Fruit fly (Drosophila melanogaster): ENCODE measurements around the gene CG45095.

DNA sequence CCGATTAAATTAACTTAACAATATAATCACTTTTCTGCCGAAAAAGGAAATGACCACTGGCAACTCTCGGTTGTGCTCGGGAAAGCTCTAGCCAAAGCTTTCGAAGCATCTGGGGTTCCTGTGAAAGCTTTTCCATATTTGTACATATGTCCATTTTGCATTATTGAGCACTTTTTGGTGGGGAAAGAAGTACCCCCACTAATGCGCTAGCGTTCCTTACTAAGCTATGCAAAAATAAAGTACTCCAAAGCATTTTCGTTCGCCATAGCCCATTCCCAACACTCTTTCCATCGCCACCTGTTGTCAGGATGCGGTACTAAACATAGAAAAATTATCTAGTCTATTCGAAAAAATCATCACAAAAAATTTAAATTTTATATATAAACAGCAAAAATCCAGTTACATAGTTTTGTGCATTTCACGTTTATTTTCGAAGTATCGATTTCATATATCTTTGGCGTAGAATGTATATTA lies 10.2 kb downstream of the CG45095 start, which contains the start of gene Nepl16:
- TF ChIP-seq Sin3A (optimal IDR thresholded peaks at IDR 0.05) (no peak), ttk (optimal IDR thresholded peaks at IDR 0.05) (no peak), psq (optimal IDR thresholded peaks at IDR 0.05) (no peak), insv (optimal IDR thresholded peaks at IDR 0.05) (no peak), Myc (optimal IDR thresholded peaks at IDR 0.05) (no peak), h (optimal IDR thresholded peaks at IDR 0.05) (peak; percentile 80)

Measured in Kc167 (cell line).